Fruit fly (Drosophila melanogaster): Measurements from ENCODE around the gene wgn.

Gene wgn

DNA sequence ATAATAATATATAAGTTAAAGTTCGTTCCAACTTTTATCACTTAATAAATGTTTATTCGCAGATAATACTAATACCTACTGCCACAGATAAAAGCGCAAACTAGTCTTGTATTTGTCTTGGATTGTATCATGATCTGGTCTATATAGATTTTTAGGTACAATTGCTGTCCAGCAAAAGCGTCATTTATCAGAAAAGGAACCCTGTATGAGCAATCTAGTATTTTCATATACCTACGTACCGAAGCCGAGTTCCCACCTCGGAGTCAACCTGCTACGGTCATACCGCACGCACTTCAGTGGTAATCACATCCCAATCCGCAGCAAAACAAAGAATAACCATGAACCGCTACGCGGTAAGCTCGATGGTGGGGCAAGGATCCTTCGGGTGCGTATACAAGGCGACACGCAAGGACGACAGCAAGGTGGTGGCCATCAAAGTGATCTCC lies 22.8 kb upstream of the wgn start, which contains the start of gene fu:
TSS of gene fu (plus strand) at position 254 of the 446 bp plus-strand sequence.
- TF ChIP-seq Myb (GFP tag; optimal IDR thresholded peaks at IDR 0.05) (no peak), unc-4 (GFP tag; IDR thresholded peaks at IDR 0.05; ENCODE audit: partially characterized antibody) (no peak), CG3281 (GFP tag; optimal IDR thresholded peaks at IDR 0.05) (peak; percentile 34), Atf-2 (GFP tag; optimal IDR thresholded peaks at IDR 0.05) (no peak), CG17361 (GFP tag; IDR thresholded peaks at IDR 0.05) (peak; percentile 65; the same call in 2 of the 3 replicates), Xrp1 (GFP tag; IDR thresholded peaks at IDR 0.05) (no peak), Asciz (GFP tag; optimal IDR thresholded peaks at IDR 0.05) (no peak), en (GFP tag; optimal IDR thresholded peaks at IDR 0.05) (no peak), Rfx (GFP tag; IDR thresholded peaks at IDR 0.05) (peak; percentile 23; the same call in 1 of the 2 replicates), CG5180 (GFP tag; optimal IDR thresholded peaks at IDR 0.05) (peak; percentile 14), Eip74EF (GFP tag; optimal IDR thresholded peaks at IDR 0.05) (no peak), CG13775 (GFP tag; optimal IDR thresholded peaks at IDR 0.05) (peak; percentile 30), CG34422 (GFP tag; IDR thresholded peaks at IDR 0.05) (peak; percentile 24; the same call in 1 of the 3 replicates), pum (GFP tag; optimal IDR thresholded peaks at IDR 0.05) (no peak), CG17829 (tag; optimal IDR thresholded peaks at IDR 0.05) (peak; percentile 22), sug (tag; optimal IDR thresholded peaks at IDR 0.05) (peak; percentile 29), CG15269 (tag; optimal IDR thresholded peaks at IDR 0.05) (peak; percentile 28), CG14710 (tag; optimal IDR thresholded peaks at IDR 0.05) (peak; percentile 45), CG2678 (tag; optimal IDR thresholded peaks at IDR 0.05) (peak; percentile 61), bsh (GFP tag; optimal IDR thresholded peaks at IDR 0.05) (peak in 1 of 2 experiments; percentile 14), Neu2 (GFP tag; optimal IDR thresholded peaks at IDR 0.05; ENCODE audit: borderline replicate concordance) (peak; percentile 99), br (optimal IDR thresholded peaks at IDR 0.05) (no peak), Nf-YC (tag; optimal IDR thresholded peaks at IDR 0.05) (peak; percentile 43), Fer1 (GFP tag; optimal IDR thresholded peaks at IDR 0.05) (peak; percentile 21), CG30020 (tag; optimal IDR thresholded peaks at IDR 0.05) (peak; percentile 0), BEAF-32 (GFP tag; optimal IDR thresholded peaks at IDR 0.05) (no peak), CG15514 (GFP tag; optimal IDR thresholded peaks at IDR 0.05) (peak; percentile 34), Hmx (GFP tag; optimal IDR thresholded peaks at IDR 0.05) (no peak), CG10431 (GFP tag; optimal IDR thresholded peaks at IDR 0.05) (peak; percentile 12), CG13424 (tag; optimal IDR thresholded peaks at IDR 0.05) (peak; percentile 47), D (optimal IDR thresholded peaks at IDR 0.05) (no peak), D (GFP tag; optimal IDR thresholded peaks at IDR 0.05) (no peak), ab (GFP tag; optimal IDR thresholded peaks at IDR 0.05) (no peak), Med (GFP tag) (peak; percentile 69), trem (tag; optimal IDR thresholded peaks at IDR 0.05) (peak; percentile 25), CG12391 (tag; optimal IDR thresholded peaks at IDR 0.05) (peak; percentile 47), dysf (GFP tag; IDR thresholded peaks at IDR 0.05) (no peak), cas (GFP tag; IDR thresholded peaks at IDR 0.05) (no peak), salm (tag; optimal IDR thresholded peaks at IDR 0.05) (no peak), Oli (tag; optimal IDR thresholded peaks at IDR 0.05) (peak; percentile 4), CG15601 (tag; optimal IDR thresholded peaks at IDR 0.05) (no peak), mirr (GFP tag; optimal IDR thresholded peaks at IDR 0.05) (no peak), CG1792 (GFP tag; optimal IDR thresholded peaks at IDR 0.05) (no peak), sima (GFP tag; optimal IDR thresholded peaks at IDR 0.05) (no peak), CG12219 (GFP tag; optimal IDR thresholded peaks at IDR 0.05) (peak; percentile 8), CG18476 (GFP tag; optimal IDR thresholded peaks at IDR 0.05) (no peak), Hmr (GFP tag; optimal IDR thresholded peaks at IDR 0.05) (peak; percentile 55), unpg (GFP tag; optimal IDR thresholded peaks at IDR 0.05) (peak; percentile 27), CG9797 (GFP tag; optimal IDR thresholded peaks at IDR 0.05) (peak; percentile 60), CG10147 (GFP tag; optimal IDR thresholded peaks at IDR 0.05) (peak; percentile 10)
